Worm (Caenorhabditis elegans) whole organism, late embryonic: ENCODE results near the gene B0302.2.

Source experiments
- ama-1 ChIP-seq: fragments of 150-350 bp; optimal IDR thresholded peaks from 2 replicates; lab custom pipeline; 2014
- fkh-10 ChIP-seq: fragments of 150-350 bp; optimal IDR thresholded peaks from 2 replicates; lab custom pipeline; 2014; ENCODE audit warnings: missing biosample characterization, missing genetic modification reagents, missing genetic modification characterization
- hlh-30 ChIP-seq: sonication (generic microtip); optimal IDR thresholded peaks from 2 replicates; lab custom pipeline; 2017; ENCODE audit warnings: antibody characterized with exemption, missing genetic modification characterization, missing compliant biosample characterization; ENCODE audit not compliant: insufficient read depth
- nfya-1 ChIP-seq: sonication (generic microtip); optimal IDR thresholded peaks from 2 replicates; lab custom pipeline; 2017; ENCODE audit warnings: missing genetic modification characterization, mild to moderate bottlenecking, missing compliant biosample characterization, antibody characterized with exemption, moderate library complexity

DNA sequence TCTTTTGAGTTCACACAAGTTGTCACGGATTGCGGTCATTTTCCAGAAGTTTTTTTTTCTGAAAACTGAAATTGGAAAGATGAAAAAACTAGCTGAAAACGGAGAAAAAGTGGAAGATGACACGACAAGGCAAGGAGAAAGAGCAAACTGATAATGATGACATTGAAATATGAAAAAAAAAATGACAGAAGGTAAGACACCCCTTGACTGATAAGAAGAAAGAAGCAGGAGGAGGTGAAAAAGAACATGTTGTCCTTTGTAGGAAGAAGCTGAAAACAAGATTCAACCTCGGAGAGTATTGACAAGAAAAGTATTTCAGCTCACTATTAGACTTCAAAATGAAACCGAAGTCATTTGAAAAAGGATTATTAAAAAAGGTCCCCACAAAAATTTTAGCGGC is 16.7 kb downstream of the B0302.2 start, which contains the start of gene B0302.5:
- TF ChIP-seq nfya-1 (tag; lab: Kevin White, UChicago) (no peak), ama-1 (no peak), hlh-30 (no peak), fkh-10 (GFP tag; lab: Kevin White, UChicago) (no peak)
